Worm (Caenorhabditis elegans) whole organism, L2 larva: ENCODE data around the gene cpt-2.

Experiments
- C34F6.9 ChIP-seq: fragments of 150-350 bp; optimal IDR thresholded peaks from 2 replicates; lab custom pipeline; 2014; ENCODE audit warnings: missing biosample characterization, missing genetic modification characterization
- F13H6.1 ChIP-seq: sonication (generic microtip); optimal IDR thresholded peaks from 2 replicates; lab custom pipeline; 2016; ENCODE audit warnings: missing genetic modification characterization, missing compliant biosample characterization
- R02D3.7 ChIP-seq: fragments of 150-350 bp; optimal IDR thresholded peaks from 2 replicates; lab custom pipeline; 2014; ENCODE audit warnings: missing biosample characterization, missing genetic modification characterization
- Y55F3AM.14 ChIP-seq: fragments of 200-800 bp; sonication (Bioruptor generic); optimal IDR thresholded peaks from 2 replicates; lab custom pipeline; 2018; ENCODE audit warnings: mild to moderate bottlenecking, missing genetic modification characterization, missing compliant biosample characterization
- ZK546.5 ChIP-seq: sonication (generic microtip); optimal IDR thresholded peaks from 2 replicates; lab custom pipeline; 2017; ENCODE audit warnings: missing biosample characterization, missing genetic modification characterization
- alr-1 ChIP-seq: fragments of 150-350 bp; optimal IDR thresholded peaks from 2 replicates; lab custom pipeline; 2014; ENCODE audit warnings: missing biosample characterization, missing genetic modification characterization
- aly-2 ChIP-seq: fragments of 150-350 bp; optimal IDR thresholded peaks from 2 replicates; lab custom pipeline; 2014; ENCODE audit warnings: missing biosample characterization, missing genetic modification characterization
- ama-1 ChIP-seq: fragments of 150-350 bp; optimal IDR thresholded peaks from 2 replicates; lab custom pipeline; 2018; ENCODE audit warnings: inconsistent platforms
- blmp-1 ChIP-seq: sonication (generic microtip); optimal IDR thresholded peaks from 2 replicates; lab custom pipeline; 2017; ENCODE audit warnings: missing genetic modification characterization, mild to moderate bottlenecking, missing compliant biosample characterization, antibody characterized with exemption, moderate library complexity; ENCODE audit not compliant: insufficient read depth
- ceh-16 ChIP-seq: fragments of 150-350 bp; optimal IDR thresholded peaks from 2 replicates; lab custom pipeline; 2014; ENCODE audit warnings: missing biosample characterization, missing genetic modification characterization
- ceh-82 ChIP-seq: fragments of 150-350 bp; optimal IDR thresholded peaks from 2 replicates; lab custom pipeline; 2014; ENCODE audit warnings: missing biosample characterization, missing genetic modification characterization
- crh-2 ChIP-seq: sonication (generic microtip); optimal IDR thresholded peaks from 2 replicates; lab custom pipeline; 2017; ENCODE audit warnings: missing biosample characterization, missing genetic modification characterization
- dmd-4 ChIP-seq: sonication (generic microtip); optimal IDR thresholded peaks from 2 replicates; lab custom pipeline; 2017; ENCODE audit warnings: missing biosample characterization, missing genetic modification characterization
- egl-27 ChIP-seq: sonication (generic microtip); optimal IDR thresholded peaks from 3 replicates; lab custom pipeline; 2017; ENCODE audit warnings: missing biosample characterization, missing genetic modification reagents, missing genetic modification characterization
- elt-1 ChIP-seq: fragments of 150-350 bp; optimal IDR thresholded peaks from 2 replicates; lab custom pipeline; 2014; ENCODE audit warnings: missing biosample characterization, missing genetic modification characterization
- elt-3 ChIP-seq: sonication (generic microtip); optimal IDR thresholded peaks from 2 replicates; lab custom pipeline; 2017; ENCODE audit warnings: missing biosample characterization, missing genetic modification characterization
- fos-1 ChIP-seq: fragments of 150-350 bp; optimal IDR thresholded peaks from 2 replicates; lab custom pipeline; 2014; ENCODE audit warnings: missing biosample characterization, missing genetic modification characterization
- gmeb-1 ChIP-seq: fragments of 150-350 bp; optimal IDR thresholded peaks from 2 replicates; lab custom pipeline; 2014; ENCODE audit warnings: missing biosample characterization, missing genetic modification characterization
- lin-11 ChIP-seq: fragments of 150-350 bp; sonication (generic microtip); optimal IDR thresholded peaks from 2 replicates; lab custom pipeline; 2014; ENCODE audit warnings: missing biosample characterization, missing genetic modification characterization, inconsistent platforms, mixed read lengths
- lin-13 ChIP-seq: fragments of 150-350 bp; optimal IDR thresholded peaks from 2 replicates; lab custom pipeline; 2014; ENCODE audit warnings: missing biosample characterization, missing genetic modification reagents, missing genetic modification characterization
- lin-39 ChIP-seq: fragments of 150-350 bp; optimal IDR thresholded peaks from 2 replicates; lab custom pipeline; 2014; ENCODE audit warnings: missing biosample characterization, missing genetic modification reagents, missing genetic modification characterization
- lsy-2 ChIP-seq, 2 experiments: fragments of 150-350 bp in 1 of 2; sonication (generic microtip) in 1 of 2; optimal IDR thresholded peaks; 2 replicates each; lab custom pipeline; 2014 to 2017; ENCODE audit warnings: missing biosample characterization in 2 of 2, missing genetic modification characterization in 2 of 2
- mbf-1 ChIP-seq: sonication (generic microtip); optimal IDR thresholded peaks from 2 replicates; lab custom pipeline; 2017; ENCODE audit warnings: missing biosample characterization, missing genetic modification characterization
- mdl-1 ChIP-seq, 2 experiments: fragments of 150-350 bp in 1 of 2; sonication (generic microtip) in 1 of 2; optimal IDR thresholded peaks; 2 replicates each; lab custom pipeline; 2017; ENCODE audit warnings: missing biosample characterization in 2 of 2, missing genetic modification characterization in 2 of 2
- nhr-11 ChIP-seq: fragments of 150-350 bp; optimal IDR thresholded peaks from 2 replicates; lab custom pipeline; 2014; ENCODE audit warnings: missing biosample characterization, missing genetic modification characterization
- nhr-12 ChIP-seq: fragments of 150-350 bp; optimal IDR thresholded peaks from 2 replicates; lab custom pipeline; 2014; ENCODE audit warnings: missing biosample characterization, missing genetic modification characterization
- nhr-129 ChIP-seq: fragments of 150-350 bp; optimal IDR thresholded peaks from 2 replicates; lab custom pipeline; 2014; ENCODE audit warnings: missing biosample characterization, missing genetic modification characterization
- nhr-21 ChIP-seq: fragments of 150-350 bp; optimal IDR thresholded peaks from 2 replicates; lab custom pipeline; 2014; ENCODE audit warnings: missing biosample characterization, missing genetic modification characterization
- nhr-23 ChIP-seq: fragments of 150-350 bp; optimal IDR thresholded peaks from 2 replicates; lab custom pipeline; 2014; ENCODE audit warnings: missing biosample characterization, missing genetic modification reagents, missing genetic modification characterization
- nhr-237 ChIP-seq: fragments of 150-350 bp; optimal IDR thresholded peaks from 2 replicates; lab custom pipeline; 2014; ENCODE audit warnings: missing biosample characterization, missing genetic modification characterization
- nhr-25 ChIP-seq: fragments of 150-350 bp; sonication (generic microtip); optimal IDR thresholded peaks from 3 replicates; lab custom pipeline; 2014; ENCODE audit warnings: missing biosample characterization, missing genetic modification characterization
- nhr-77 ChIP-seq: fragments of 150-350 bp; optimal IDR thresholded peaks from 2 replicates; lab custom pipeline; 2014; ENCODE audit warnings: missing biosample characterization, missing genetic modification characterization
- peb-1 ChIP-seq: fragments of 150-350 bp; optimal IDR thresholded peaks from 2 replicates; lab custom pipeline; 2014; ENCODE audit warnings: missing biosample characterization, missing genetic modification characterization
- sem-4 ChIP-seq: fragments of 150-350 bp; optimal IDR thresholded peaks from 2 replicates; lab custom pipeline; 2014; ENCODE audit warnings: missing biosample characterization, missing genetic modification reagents, missing genetic modification characterization
- sma-3 ChIP-seq: sonication (generic microtip); optimal IDR thresholded peaks from 2 replicates; lab custom pipeline; 2016; ENCODE audit warnings: missing genetic modification reagents, missing genetic modification characterization, missing compliant biosample characterization
- sma-9 ChIP-seq, 2 experiments: fragments of 150-350 bp in 1 of 2; sonication (generic microtip) in 1 of 2; optimal IDR thresholded peaks; 2 replicates each; lab custom pipeline; 2014 to 2016; ENCODE audit warnings: missing genetic modification characterization in 2 of 2, mild to moderate bottlenecking in 1 of 2, missing biosample characterization in 1 of 2, missing compliant biosample characterization in 1 of 2, missing genetic modification reagents in 1 of 2, moderate library complexity in 1 of 2
- unc-39 ChIP-seq: fragments of 150-350 bp; optimal IDR thresholded peaks from 2 replicates; lab custom pipeline; 2014; ENCODE audit warnings: missing biosample characterization, missing genetic modification characterization
- unc-62 ChIP-seq: fragments of 150-350 bp; optimal IDR thresholded peaks from 2 replicates; lab custom pipeline; 2014; ENCODE audit warnings: missing biosample characterization, missing genetic modification reagents, missing genetic modification characterization
- zag-1 ChIP-seq: fragments of 150-350 bp; optimal IDR thresholded peaks from 2 replicates; lab custom pipeline; 2014; ENCODE audit warnings: missing biosample characterization, missing genetic modification characterization
- ztf-1 ChIP-seq: fragments of 200-800 bp; sonication (Bioruptor generic); conservative IDR thresholded peaks from 2 replicates; pipeline ENCODE4 v1.3.6; 2022; ENCODE audit warnings: missing genetic modification characterization, missing compliant biosample characterization
- ztf-11 ChIP-seq: sonication (generic microtip); optimal IDR thresholded peaks from 2 replicates; lab custom pipeline; 2017; ENCODE audit warnings: missing biosample characterization, missing genetic modification characterization
- ztf-4 ChIP-seq: fragments of 150-350 bp; optimal IDR thresholded peaks from 2 replicates; lab custom pipeline; 2014; ENCODE audit warnings: missing biosample characterization, missing genetic modification characterization

The cpt-2 gene

DNA sequence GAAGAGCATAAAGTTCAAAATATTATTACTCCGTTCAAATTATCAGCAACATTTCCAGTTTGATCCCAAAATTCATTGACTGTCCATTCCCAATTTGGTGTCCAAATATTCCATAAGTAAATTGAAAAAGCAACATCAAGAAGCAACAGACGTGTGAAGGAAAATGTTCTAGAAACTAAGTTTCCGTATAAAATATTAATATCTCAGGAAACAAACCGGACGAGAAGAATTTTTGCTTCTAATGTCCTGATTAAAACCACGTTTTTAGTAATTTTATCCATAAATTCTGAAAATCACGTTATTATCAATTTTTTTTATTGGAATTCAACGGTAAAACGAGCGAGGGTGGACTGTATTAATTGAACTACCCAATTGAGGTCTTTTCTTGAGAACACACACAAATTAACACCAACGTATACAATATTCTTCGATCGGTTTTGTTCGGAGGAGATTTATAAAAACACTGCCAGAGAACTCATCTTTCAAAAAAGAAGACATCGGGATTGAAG is 32.4 kb upstream of the cpt-2 start, which contains the start of gene pigq-1:
Gene pigq-1, minus strand, starts transcription at position 286 of the 509 bp plus-strand sequence.
- TF ChIP-seq sma-9 (GFP tag; optimal IDR thresholded peaks at IDR 0.05; lab: Kevin White, UChicago) (no peak), sma-9 (tag; optimal IDR thresholded peaks at IDR 0.05; lab: Kevin White, UChicago) (no peak), unc-62 (GFP tag; lab: Kevin White, UChicago) (no peak), crh-2 (peak; percentile 57), nhr-25 (tag; lab: Kevin White, UChicago) (peak; percentile 46), ztf-4 (peak; percentile 23), dmd-4 (no peak), ZK546.5 (tag; lab: Kevin White, UChicago) (peak; percentile 20), sma-3 (GFP tag; lab: Kevin White, UChicago) (peak; percentile 46), lsy-2 (tag; optimal IDR thresholded peaks at IDR 0.05; lab: Kevin White, UChicago) (peak in 1 of 2 experiments; percentile 64), Y55F3AM.14 (GFP tag; lab: Kevin White, UChicago) (peak; percentile 40), ama-1 (peak; percentile 14), nhr-21 (tag; lab: Kevin White, UChicago) (peak; percentile 55), lin-13 (GFP tag; lab: Kevin White, UChicago) (peak; percentile 45), sem-4 (tag; lab: Kevin White, UChicago) (peak; percentile 21), F13H6.1 (tag; lab: Kevin White, UChicago) (peak; percentile 5), lin-39 (tag; lab: Kevin White, UChicago) (no peak), blmp-1 (no peak), aly-2 (tag; lab: Kevin White, UChicago) (no peak), zag-1 (tag; lab: Kevin White, UChicago) (no peak), peb-1 (tag; lab: Kevin White, UChicago) (no peak), C34F6.9 (tag; lab: Kevin White, UChicago) (no peak), nhr-129 (tag; lab: Kevin White, UChicago) (no peak)

DNA sequence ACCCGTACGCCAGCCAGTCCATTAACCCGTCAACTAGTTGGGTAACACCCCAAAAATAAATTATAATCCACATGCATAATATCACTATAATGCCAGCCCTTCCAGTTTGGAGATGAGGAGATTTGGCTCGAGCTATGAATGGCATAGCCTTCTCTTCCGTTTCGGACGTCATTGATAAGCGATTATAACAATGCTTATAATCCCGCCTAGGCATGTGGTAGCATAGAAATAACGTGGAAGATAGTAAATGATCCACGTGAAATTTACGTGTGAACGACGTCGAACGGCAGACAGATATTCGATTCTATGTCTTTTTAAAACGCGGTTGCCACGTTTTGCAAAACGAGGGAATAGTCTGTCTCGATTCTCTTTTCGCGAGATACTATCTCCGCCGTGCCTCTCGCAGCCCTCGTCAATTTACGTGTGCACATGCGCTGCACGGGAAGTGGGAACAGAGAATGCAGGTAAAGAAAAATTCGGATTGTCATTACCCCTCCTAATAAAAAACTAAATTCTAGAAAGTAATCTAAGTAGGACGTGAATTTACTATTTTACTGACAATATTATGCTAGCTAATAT is 30.6 kb upstream of the cpt-2 start:
- no peak for TF ChIP-seq ZK546.5 (tag; lab: Kevin White, UChicago)
- no peak for TF ChIP-seq lin-11 (tag; lab: Kevin White, UChicago)
- no peak for TF ChIP-seq nhr-77 (tag; lab: Kevin White, UChicago)
- no peak for TF ChIP-seq unc-39 (tag; lab: Kevin White, UChicago)
- TF ChIP-seq R02D3.7 = no peak
- TF ChIP-seq zag-1 (tag; lab: Kevin White, UChicago) = no peak
- peak; percentile 13 for TF ChIP-seq C34F6.9 (tag; lab: Kevin White, UChicago)
- TF ChIP-seq nhr-129 (tag; lab: Kevin White, UChicago) = peak; percentile 42
- peak; percentile 20 for TF ChIP-seq gmeb-1 (tag; lab: Kevin White, UChicago)
- TF ChIP-seq fos-1 (tag; lab: Kevin White, UChicago) = no peak
- TF ChIP-seq lin-39 (tag; lab: Kevin White, UChicago) = no peak
- no peak for TF ChIP-seq elt-1 (tag; lab: Kevin White, UChicago)
- peak; percentile 52 for TF ChIP-seq crh-2
- no peak for TF ChIP-seq ama-1
- no peak for TF ChIP-seq ztf-11
- no peak for TF ChIP-seq aly-2 (tag; lab: Kevin White, UChicago)
- TF ChIP-seq blmp-1 = no peak

DNA sequence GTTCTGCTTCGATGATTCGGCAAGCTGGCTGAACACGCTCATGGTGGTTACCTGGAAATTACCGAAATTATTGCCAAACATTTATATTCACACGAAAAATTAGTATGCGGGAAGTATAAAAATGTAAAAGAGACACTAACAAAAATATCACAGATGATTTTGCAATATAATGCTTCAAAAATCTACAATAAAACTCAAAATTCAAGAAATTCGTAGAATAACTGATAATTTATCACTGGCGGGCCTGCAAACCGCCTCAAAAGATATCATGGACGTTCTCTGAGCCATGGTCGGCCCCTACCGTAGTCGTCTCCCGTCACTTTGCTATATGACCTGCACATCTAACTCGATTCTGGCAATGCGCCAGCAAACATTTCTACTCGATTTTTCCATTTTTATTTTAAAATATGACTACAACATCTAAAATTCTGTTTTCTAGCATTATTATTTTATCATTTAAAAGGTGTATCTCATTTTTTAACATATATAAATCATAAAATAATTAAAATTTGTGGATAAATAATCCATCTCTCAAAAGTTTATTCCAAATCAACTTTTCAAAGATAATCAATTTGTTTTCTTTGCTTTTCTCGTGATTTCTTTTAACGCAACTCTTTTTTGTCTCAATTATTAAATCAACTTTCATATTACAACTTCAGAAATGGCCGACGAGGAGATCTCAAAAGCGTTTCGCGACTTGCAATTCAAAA is 29.8 kb upstream of the cpt-2 start, which contains the start of the genes F01G4.6 and pfd-1:
Gene F01G4.6, minus strand, starts transcription at position 51 of the 710 bp plus-strand sequence.
Gene pfd-1, plus strand, starts transcription at position 660 of the 710 bp plus-strand sequence.
- TF ChIP-seq unc-62 (GFP tag; lab: Kevin White, UChicago) (no peak), sma-3 (GFP tag; lab: Kevin White, UChicago) (peak; percentile 96), ztf-1 (GFP tag; lab: Robert Waterston, UW) (no peak), crh-2 (peak; percentile 97), blmp-1 (peak; percentile 76), ceh-82 (tag; lab: Kevin White, UChicago) (peak; percentile 80), gmeb-1 (tag; lab: Kevin White, UChicago) (peak; percentile 91), elt-1 (tag; lab: Kevin White, UChicago) (no peak), alr-1 (no peak), C34F6.9 (tag; lab: Kevin White, UChicago) (peak; percentile 93), nhr-21 (tag; lab: Kevin White, UChicago) (peak; percentile 92), nhr-23 (tag; lab: Kevin White, UChicago) (no peak), elt-3 (no peak), ZK546.5 (tag; lab: Kevin White, UChicago) (peak; percentile 98), sem-4 (tag; lab: Kevin White, UChicago) (peak; percentile 92), lsy-2 (tag; optimal IDR thresholded peaks at IDR 0.05; lab: Kevin White, UChicago) (peak; percentile 97 to 99), nhr-12 (no peak), egl-27 (tag; lab: Kevin White, UChicago) (peak; percentile 86), sma-9 (GFP tag; optimal IDR thresholded peaks at IDR 0.05; lab: Kevin White, UChicago) (peak; percentile 95), sma-9 (tag; optimal IDR thresholded peaks at IDR 0.05; lab: Kevin White, UChicago) (no peak), F13H6.1 (tag; lab: Kevin White, UChicago) (peak; percentile 91), nhr-129 (tag; lab: Kevin White, UChicago) (peak; percentile 91), peb-1 (tag; lab: Kevin White, UChicago) (no peak), ama-1 (peak; percentile 36), unc-39 (tag; lab: Kevin White, UChicago) (no peak), ceh-16 (tag; lab: Kevin White, UChicago) (peak; percentile 31), zag-1 (tag; lab: Kevin White, UChicago) (peak; percentile 98), ztf-11 (no peak), mdl-1 (tag; optimal IDR thresholded peaks at IDR 0.05; lab: Kevin White, UChicago) (peak; percentile 50 to 65), aly-2 (tag; lab: Kevin White, UChicago) (no peak), lin-39 (tag; lab: Kevin White, UChicago) (no peak), mbf-1 (no peak), nhr-237 (tag; lab: Kevin White, UChicago) (peak; percentile 49), nhr-11 (tag; lab: Kevin White, UChicago) (no peak)
